Worm (Caenorhabditis elegans): Measurements from ENCODE around the gene fipr-4.
A peak's percentile ranks its signal among the peaks of the same experiment; 100 is the strongest.

fipr-4 gene

DNA sequence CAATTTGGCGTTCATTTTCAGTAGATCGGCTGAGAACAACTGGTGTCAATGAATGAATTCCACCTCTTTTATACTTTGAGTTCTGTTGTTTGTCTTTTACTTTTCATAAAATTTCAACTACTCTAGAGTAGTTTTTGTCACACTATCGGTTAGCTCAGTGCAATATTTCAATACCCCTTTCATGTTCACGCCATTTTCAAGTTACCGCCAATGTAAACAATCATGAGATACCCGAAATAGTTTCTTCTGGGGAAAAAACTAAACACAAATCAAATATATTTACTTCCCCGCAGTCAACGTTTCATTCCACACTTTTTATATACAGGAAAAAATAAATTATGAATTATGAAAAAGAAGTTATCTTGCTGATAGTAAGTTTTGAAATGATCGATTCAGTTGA is at the start of gene fipr-4:
Gene fipr-4 (minus strand): TSS at position 101 of the 400 bp plus-strand sequence.
- TF ChIP-seq ztf-22 (GFP tag; optimal IDR thresholded peaks at IDR 0.05) (no peak), sea-2 (GFP tag; IDR thresholded peaks at IDR 0.05) (no peak), lsy-27 (tag; optimal IDR thresholded peaks at IDR 0.05; ENCODE audit: borderline replicate concordance, insufficient read depth) (no peak), atf-7 (tag; optimal IDR thresholded peaks at IDR 0.05) (no peak), pbrm-1 (GFP tag; IDR thresholded peaks at IDR 0.05) (no peak), attf-6 (GFP tag; IDR thresholded peaks at IDR 0.05) (no peak), Y95B8A.8 (GFP tag; IDR thresholded peaks at IDR 0.05) (no peak), F39B2.1 (GFP tag; IDR thresholded peaks at IDR 0.05) (no peak), ztf-6 (GFP tag; IDR thresholded peaks at IDR 0.05) (no peak)

DNA sequence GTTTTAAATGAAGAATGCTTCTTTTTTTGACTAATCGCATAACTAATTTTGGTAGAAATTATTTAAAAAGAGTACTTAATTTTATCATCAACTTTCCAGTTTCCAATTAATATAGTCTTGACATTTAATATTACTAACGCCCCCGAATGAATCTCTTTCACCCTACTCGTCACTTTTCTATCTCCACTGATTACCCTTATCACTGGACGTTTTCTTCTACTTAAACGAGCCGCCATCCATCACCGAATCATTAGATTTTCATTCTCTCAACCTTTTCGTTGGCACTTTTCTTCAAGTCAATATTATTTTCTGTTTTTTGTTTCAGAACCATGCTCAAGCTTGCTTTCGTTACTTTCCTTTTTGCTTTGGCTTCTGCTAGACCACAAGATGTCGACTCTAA is 49.3 kb upstream of the fipr-4 start, which contains the start of gene lys-1:
Gene lys-1 (plus strand): TSS at position 326 of the 400 bp plus-strand sequence.
- TF ChIP-seq nhr-120 (GFP tag; IDR thresholded peaks at IDR 0.05), result no peak
- TF ChIP-seq attf-5 (GFP tag; optimal IDR thresholded peaks at IDR 0.05), result no peak
- no peak for TF ChIP-seq atf-7 (tag; optimal IDR thresholded peaks at IDR 0.05)
- no peak for TF ChIP-seq cebp-2 (GFP tag; IDR thresholded peaks at IDR 0.05)
- no peak for TF ChIP-seq B0261.1 (tag; optimal IDR thresholded peaks at IDR 0.05)
- TF ChIP-seq tbx-9 (tag; optimal IDR thresholded peaks at IDR 0.05; ENCODE audit: borderline replicate concordance), result no peak
- TF ChIP-seq madf-10 (tag; optimal IDR thresholded peaks at IDR 0.05), result no peak
- peak; percentile 70 for TF ChIP-seq nhr-80 (tag; optimal IDR thresholded peaks at IDR 0.05)
- TF ChIP-seq mxl-1 (tag; optimal IDR thresholded peaks at IDR 0.05), result no peak
- TF ChIP-seq ZK185.1 (tag; optimal IDR thresholded peaks at IDR 0.05; ENCODE audit: poor library complexity, severe bottlenecking), result peak; percentile 13

DNA sequence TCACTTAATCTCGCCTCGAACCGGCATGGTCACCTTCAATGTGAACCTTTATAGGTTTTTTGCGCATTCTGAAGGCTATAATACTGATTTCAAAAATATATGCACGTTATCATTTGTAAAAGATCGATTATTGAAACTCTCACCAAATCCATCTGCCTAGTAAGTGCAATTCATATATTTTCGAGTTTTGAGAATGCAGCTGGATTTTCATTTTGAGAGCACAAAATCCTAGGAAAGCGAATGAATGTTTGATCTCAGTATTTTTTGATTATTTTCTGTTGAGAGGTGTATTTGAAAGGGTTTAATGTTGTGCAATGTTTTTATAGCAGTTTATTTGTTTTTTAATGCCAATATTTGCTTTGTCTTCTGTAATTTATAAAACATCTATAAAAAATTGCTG is 47.8 kb upstream of the fipr-4 start:
- TF ChIP-seq F33H1.4 (GFP tag; IDR thresholded peaks at IDR 0.05) (no peak), ekl-4 (GFP tag; IDR thresholded peaks at IDR 0.05) (no peak), somi-1 (GFP tag; optimal IDR thresholded peaks at IDR 0.05) (no peak), ceh-40 (GFP tag; IDR thresholded peaks at IDR 0.05) (no peak), snpc-1.1 (tag; optimal IDR thresholded peaks at IDR 0.05; ENCODE audit: insufficient read depth) (no peak), egrh-3 (GFP tag; IDR thresholded peaks at IDR 0.05) (no peak), atf-7 (tag; optimal IDR thresholded peaks at IDR 0.05) (no peak), bed-1 (GFP tag; IDR thresholded peaks at IDR 0.05) (no peak), rec-8 (tag; optimal IDR thresholded peaks at IDR 0.05) (no peak), attf-3 (GFP tag; conservative IDR thresholded peaks at IDR 0.05) (no peak)

DNA sequence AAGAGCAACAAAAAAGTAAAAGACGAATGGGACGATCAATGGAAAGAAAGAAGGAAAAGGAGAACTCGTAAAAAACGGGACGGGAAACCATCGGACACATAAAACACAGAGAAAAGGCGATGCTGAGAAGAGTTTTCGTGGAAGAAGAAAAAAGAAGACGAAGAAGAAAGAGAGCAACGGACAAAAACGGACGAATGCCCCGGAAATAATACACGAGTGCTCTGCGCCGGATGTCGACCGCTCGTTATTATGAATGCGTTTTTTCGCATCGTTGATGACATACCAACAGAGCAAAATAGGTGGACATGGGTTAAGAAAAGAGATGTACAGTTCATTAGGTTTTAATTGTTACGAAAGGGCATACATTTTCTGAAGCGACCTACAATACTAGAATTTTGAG is 47.4 kb upstream of the fipr-4 start, which contains the start of gene Y22F5A.11:
Gene Y22F5A.11 (minus strand): TSS at position 28 of the 400 bp plus-strand sequence.
- no peak for TF ChIP-seq madf-8 (GFP tag; conservative IDR thresholded peaks at IDR 0.05)
- no peak for TF ChIP-seq ceh-27 (GFP tag; optimal IDR thresholded peaks at IDR 0.05)
- no peak for TF ChIP-seq lsl-1 (GFP tag; optimal IDR thresholded peaks at IDR 0.05)
- TF ChIP-seq snpc-4 (GFP tag; optimal IDR thresholded peaks at IDR 0.05), result no peak
- peak in 2 of 4 experiments; percentile 2 to 68 for TF ChIP-seq snpc-4 (tag; optimal IDR thresholded peaks at IDR 0.05)

DNA sequence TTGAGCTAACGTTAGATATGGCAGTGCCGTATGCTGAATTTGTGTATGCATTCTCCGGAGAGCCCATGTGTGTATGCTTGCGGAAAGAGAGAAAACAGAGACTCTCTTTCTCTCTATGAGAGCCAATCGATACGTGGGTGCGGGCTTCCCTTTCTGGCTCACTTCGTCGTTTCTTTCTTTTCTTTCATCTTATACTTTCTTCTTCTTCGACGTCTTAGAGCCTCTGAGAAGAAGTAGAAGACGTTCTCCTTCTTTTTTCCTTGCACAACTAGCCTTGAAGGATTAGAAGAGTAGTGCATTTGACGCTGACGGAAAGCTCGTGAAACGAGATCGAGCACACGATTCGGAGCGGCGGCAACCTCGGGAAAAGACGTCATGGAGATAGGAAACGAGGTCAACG is 45.6 kb upstream of the fipr-4 start:
- TF ChIP-seq hmg-20 (GFP tag; IDR thresholded peaks at IDR 0.05), result no peak
- peak; percentile 39 for TF ChIP-seq lin-40 (tag; optimal IDR thresholded peaks at IDR 0.05)
- TF ChIP-seq cebp-1 (GFP tag; IDR thresholded peaks at IDR 0.05), result 0 out of 2 replicates have a peak, but pooled peaks have one; percentile 3
- TF ChIP-seq cebp-1 (tag; optimal IDR thresholded peaks at IDR 0.05), result peak; percentile 18
- TF ChIP-seq attf-5 (GFP tag; optimal IDR thresholded peaks at IDR 0.05), result peak; percentile 0
- TF ChIP-seq K12H6.12 (tag; optimal IDR thresholded peaks at IDR 0.05), result peak; percentile 26
- peak in 1 of 3 experiments; percentile 45 for TF ChIP-seq lin-35 (GFP tag; optimal IDR thresholded peaks at IDR 0.05)

All from whole organism, young adult.